Worm (Caenorhabditis elegans) whole organism, young adult: ENCODE results near the gene F13H10.5.

Experiments
- B0035.1 ChIP-seq: sonication (generic microtip); optimal IDR thresholded peaks from 2 replicates; lab custom pipeline; 2016; ENCODE audit warnings: missing genetic modification characterization, mild to moderate bottlenecking, missing compliant biosample characterization, missing genotype, missing genetic modification reagents
- F33H1.4 ChIP-seq: fragments of 200-800 bp; sonication (Bioruptor generic); IDR thresholded peaks from 2 replicates; pipeline ENCODE4 v1.3.6; 2022; ENCODE audit warnings: missing genetic modification reagents, missing genetic modification characterization, missing compliant biosample characterization
- F52B5.7 ChIP-seq: sonication (generic microtip); optimal IDR thresholded peaks from 2 replicates; lab custom pipeline; 2016; ENCODE audit warnings: mild to moderate bottlenecking, missing genetic modification characterization, missing compliant biosample characterization
- F55B11.4 ChIP-seq: sonication (generic microtip); optimal IDR thresholded peaks from 2 replicates; lab custom pipeline; 2016; ENCODE audit warnings: missing compliant biosample characterization, missing genetic modification characterization, borderline replicate concordance; ENCODE audit not compliant: insufficient read depth
- F57C9.4 ChIP-seq: sonication (generic microtip); optimal IDR thresholded peaks from 2 replicates; lab custom pipeline; 2017; ENCODE audit warnings: mild to moderate bottlenecking, missing genetic modification characterization, missing compliant biosample characterization
- Y79H2A.3 ChIP-seq: fragments of 200-800 bp; sonication (Bioruptor generic); conservative IDR thresholded peaks from 2 replicates; pipeline ENCODE4 v1.3.6; 2022; ENCODE audit warnings: missing genetic modification reagents, missing genetic modification characterization, missing compliant biosample characterization
- aptf-2 ChIP-seq: fragments of 200-800 bp; sonication (Bioruptor generic); conservative IDR thresholded peaks from 2 replicates; pipeline ENCODE4 v1.3.6; 2022; ENCODE audit warnings: missing genetic modification reagents, missing genetic modification characterization, missing compliant biosample characterization
- atf-7 ChIP-seq: sonication (generic microtip); optimal IDR thresholded peaks from 2 replicates; lab custom pipeline; 2017; ENCODE audit warnings: mild to moderate bottlenecking, missing genetic modification characterization, missing compliant biosample characterization
- attf-3 ChIP-seq: fragments of 200-800 bp; sonication (Bioruptor generic); conservative IDR thresholded peaks from 2 replicates; pipeline ENCODE4 v1.3.6; 2022; ENCODE audit warnings: missing genetic modification reagents, missing genetic modification characterization, missing compliant biosample characterization
- bed-1 ChIP-seq: fragments of 200-800 bp; sonication (Bioruptor generic); IDR thresholded peaks from 2 replicates; pipeline ENCODE4 v1.3.6; 2022; ENCODE audit warnings: missing genetic modification reagents, missing genetic modification characterization, missing compliant biosample characterization
- bed-2 ChIP-seq: fragments of 200-800 bp; sonication (Bioruptor generic); IDR thresholded peaks from 2 replicates; pipeline ENCODE4 v1.3.6; 2022; ENCODE audit warnings: missing genetic modification reagents, missing genetic modification characterization, missing compliant biosample characterization
- ceh-79 ChIP-seq: sonication (generic microtip); optimal IDR thresholded peaks from 2 replicates; lab custom pipeline; 2017; ENCODE audit warnings: mild to moderate bottlenecking, missing genetic modification characterization, missing compliant biosample characterization
- ceh-91 ChIP-seq: fragments of 200-800 bp; sonication (Bioruptor generic); IDR thresholded peaks from 2 replicates; pipeline ENCODE4 v1.3.6; 2022; ENCODE audit warnings: missing genetic modification reagents, missing genetic modification characterization, missing compliant biosample characterization
- dox-1 ChIP-seq: fragments of 200-800 bp; sonication (Bioruptor generic); IDR thresholded peaks from 2 replicates; pipeline ENCODE4 v1.3.6; 2022; ENCODE audit warnings: missing genetic modification reagents, missing genetic modification characterization, missing compliant biosample characterization
- dpff-1 ChIP-seq: sonication (generic microtip); optimal IDR thresholded peaks from 2 replicates; lab custom pipeline; 2017; ENCODE audit warnings: mild to moderate bottlenecking, missing genetic modification characterization, missing compliant biosample characterization
- ekl-4 ChIP-seq: fragments of 200-800 bp; sonication (Bioruptor generic); IDR thresholded peaks from 2 replicates; pipeline ENCODE4 v1.3.6; 2022; ENCODE audit warnings: missing genetic modification reagents, missing genetic modification characterization, missing compliant biosample characterization
- fkh-3 ChIP-seq: sonication (generic microtip); optimal IDR thresholded peaks from 2 replicates; lab custom pipeline; 2016; ENCODE audit warnings: mild to moderate bottlenecking, missing genetic modification characterization, missing compliant biosample characterization
- gei-17 ChIP-seq: fragments of 200-800 bp; sonication (Bioruptor generic); optimal IDR thresholded peaks from 2 replicates; lab custom pipeline; 2018; ENCODE audit warnings: mild to moderate bottlenecking, missing genetic modification characterization, missing compliant biosample characterization
- hmg-1.2 ChIP-seq: fragments of 200-800 bp; sonication (Bioruptor generic); IDR thresholded peaks from 2 replicates; pipeline ENCODE4 v1.3.6; 2022; ENCODE audit warnings: missing genetic modification reagents, missing genetic modification characterization, missing compliant biosample characterization
- lin-40 ChIP-seq: sonication (generic microtip); optimal IDR thresholded peaks from 2 replicates; lab custom pipeline; 2016; ENCODE audit warnings: missing genetic modification characterization, mild to moderate bottlenecking, missing compliant biosample characterization, missing genotype, missing genetic modification reagents
- lin-54 ChIP-seq: fragments of 200-800 bp; sonication (Bioruptor generic); optimal IDR thresholded peaks from 2 replicates; lab custom pipeline; 2018; ENCODE audit warnings: mild to moderate bottlenecking, missing genetic modification characterization, missing compliant biosample characterization
- lsl-1 ChIP-seq: fragments of 200-800 bp; sonication (Bioruptor generic); optimal IDR thresholded peaks from 2 replicates; lab custom pipeline; 2018; ENCODE audit warnings: mild to moderate bottlenecking, missing genetic modification characterization, moderate library complexity, missing compliant biosample characterization
- lsy-27 ChIP-seq: sonication (generic microtip); optimal IDR thresholded peaks from 2 replicates; lab custom pipeline; 2017; ENCODE audit warnings: missing genetic modification characterization, mild to moderate bottlenecking, missing compliant biosample characterization, antibody characterized with exemption, missing genotype, borderline replicate concordance; ENCODE audit not compliant: insufficient read depth
- madf-3 ChIP-seq: fragments of 200-800 bp; sonication (Bioruptor generic); IDR thresholded peaks from 2 replicates; pipeline ENCODE4 v1.3.6; 2022; ENCODE audit warnings: missing genetic modification reagents, missing genetic modification characterization, missing compliant biosample characterization
- madf-6 ChIP-seq: fragments of 200-800 bp; sonication (Bioruptor generic); IDR thresholded peaks from 2 replicates; pipeline ENCODE4 v1.3.6; 2022; ENCODE audit warnings: missing genetic modification reagents, missing genetic modification characterization, missing compliant biosample characterization
- madf-8 ChIP-seq: fragments of 200-800 bp; sonication (Bioruptor generic); conservative IDR thresholded peaks from 2 replicates; pipeline ENCODE4 v1.3.6; 2022; ENCODE audit warnings: missing genetic modification reagents, missing genetic modification characterization, missing compliant biosample characterization
- mcd-1 ChIP-seq: fragments of 200-800 bp; sonication (Bioruptor generic); IDR thresholded peaks from 2 replicates; pipeline ENCODE4 v1.3.6; 2022; ENCODE audit warnings: missing genetic modification reagents, missing genetic modification characterization, missing compliant biosample characterization
- mxl-1 ChIP-seq: sonication (generic microtip); optimal IDR thresholded peaks from 2 replicates; lab custom pipeline; 2016; ENCODE audit warnings: missing genetic modification characterization, missing compliant biosample characterization
- nfyb-1 ChIP-seq: fragments of 200-800 bp; sonication (Bioruptor generic); IDR thresholded peaks from 2 replicates; pipeline ENCODE4 v1.3.6; 2022; ENCODE audit warnings: missing genetic modification reagents, missing genetic modification characterization, missing compliant biosample characterization
- nhr-27 ChIP-seq: fragments of 200-800 bp; sonication (Bioruptor generic); optimal IDR thresholded peaks from 2 replicates; lab custom pipeline; 2018; ENCODE audit warnings: mild to moderate bottlenecking, missing genetic modification characterization, moderate library complexity, missing compliant biosample characterization
- rcor-1 ChIP-seq: fragments of 200-800 bp; sonication (Bioruptor generic); IDR thresholded peaks from 2 replicates; pipeline ENCODE4 v1.3.6; 2022; ENCODE audit warnings: missing genetic modification reagents, missing genetic modification characterization, missing compliant biosample characterization
- repo-1 ChIP-seq: sonication (generic microtip); optimal IDR thresholded peaks from 2 replicates; lab custom pipeline; 2017; ENCODE audit warnings: mild to moderate bottlenecking, missing genetic modification characterization, missing compliant biosample characterization
- sdz-38 ChIP-seq: sonication (generic microtip); optimal IDR thresholded peaks from 2 replicates; lab custom pipeline; 2016; ENCODE audit warnings: missing genotype, missing genetic modification characterization, missing compliant biosample characterization
- sea-2 ChIP-seq: fragments of 200-800 bp; sonication (Bioruptor generic); IDR thresholded peaks from 2 replicates; pipeline ENCODE4 v1.3.6; 2022; ENCODE audit warnings: missing genetic modification characterization, missing compliant biosample characterization
- somi-1 ChIP-seq: fragments of 200-800 bp; sonication (Bioruptor generic); optimal IDR thresholded peaks from 2 replicates; lab custom pipeline; 2018; ENCODE audit warnings: mild to moderate bottlenecking, missing genetic modification characterization, missing compliant biosample characterization
- tbx-9 ChIP-seq: sonication (generic microtip); optimal IDR thresholded peaks from 2 replicates; lab custom pipeline; 2016; ENCODE audit warnings: borderline replicate concordance, missing genetic modification characterization, inconsistent platforms, missing compliant biosample characterization
- xnd-1 ChIP-seq: sonication (generic microtip); optimal IDR thresholded peaks from 2 replicates; lab custom pipeline; 2016; ENCODE audit warnings: missing genotype, missing genetic modification reagents, missing genetic modification characterization, missing compliant biosample characterization
- zfh-2 ChIP-seq: fragments of 200-800 bp; sonication (Bioruptor generic); conservative IDR thresholded peaks from 2 replicates; pipeline ENCODE4 v1.3.6; 2022; ENCODE audit warnings: missing genetic modification reagents, missing genetic modification characterization, missing compliant biosample characterization
- ztf-26 ChIP-seq: sonication (generic microtip); optimal IDR thresholded peaks from 2 replicates; lab custom pipeline; 2017; ENCODE audit warnings: missing genetic modification characterization, missing compliant biosample characterization

Gene F13H10.5

ce11 chrIV:11037118-11037719 is 46.4 kb downstream of the F13H10.5 start (continued):
- TF ChIP-seq gei-17 (GFP tag; lab: Kevin White, UChicago) = no peak
- TF ChIP-seq F55B11.4 (tag; lab: Kevin White, UChicago) = no peak
- no peak for TF ChIP-seq madf-8 (GFP tag; lab: Robert Waterston, UW)
- no peak for TF ChIP-seq hmg-1.2 (GFP tag; lab: Robert Waterston, UW)
- no peak for TF ChIP-seq fkh-3 (tag; lab: Kevin White, UChicago)
- TF ChIP-seq ztf-26 (tag; lab: Kevin White, UChicago) = no peak
- no peak for TF ChIP-seq repo-1 (tag; lab: Kevin White, UChicago)
- TF ChIP-seq bed-1 (GFP tag; lab: Robert Waterston, UW) = no peak
- TF ChIP-seq dpff-1 (tag; lab: Kevin White, UChicago) = no peak
- no peak for TF ChIP-seq sdz-38

ce11 chrIV:11038218-11038617 is 47.4 kb downstream of the F13H10.5 start:
- TF ChIP-seq madf-8 (GFP tag; lab: Robert Waterston, UW) (0 out of 2 replicates have a peak, but pooled peaks have one; percentile 18), rcor-1 (GFP tag; lab: Robert Waterston, UW) (no peak), xnd-1 (tag; lab: Kevin White, UChicago) (peak; percentile 64), mcd-1 (GFP tag; lab: Robert Waterston, UW) (no peak), dox-1 (GFP tag; lab: Robert Waterston, UW) (no peak), nfyb-1 (GFP tag; lab: Robert Waterston, UW) (no peak), F33H1.4 (GFP tag; lab: Robert Waterston, UW) (peak; percentile 78), F57C9.4 (tag; lab: Kevin White, UChicago) (no peak), mxl-1 (tag; lab: Kevin White, UChicago) (no peak), somi-1 (GFP tag; lab: Kevin White, UChicago) (no peak), repo-1 (tag; lab: Kevin White, UChicago) (no peak), lin-40 (no peak), atf-7 (tag; lab: Kevin White, UChicago) (no peak), hmg-1.2 (GFP tag; lab: Robert Waterston, UW) (no peak), tbx-9 (tag; lab: Kevin White, UChicago) (no peak), lsy-27 (tag; lab: Kevin White, UChicago) (no peak), B0035.1 (no peak), ceh-79 (tag; lab: Kevin White, UChicago) (no peak), ekl-4 (GFP tag; lab: Robert Waterston, UW) (no peak), ceh-91 (GFP tag; lab: Robert Waterston, UW) (no peak), attf-3 (GFP tag; lab: Robert Waterston, UW) (no peak), aptf-2 (GFP tag; lab: Robert Waterston, UW) (no peak), F52B5.7 (tag; lab: Kevin White, UChicago) (no peak), Y79H2A.3 (GFP tag; lab: Robert Waterston, UW) (no peak), madf-6 (GFP tag; lab: Robert Waterston, UW) (peak; percentile 61), lsl-1 (GFP tag; lab: Kevin White, UChicago) (peak; percentile 76), sea-2 (GFP tag; lab: Robert Waterston, UW) (no peak), zfh-2 (no peak), nhr-27 (tag; lab: Kevin White, UChicago) (no peak), madf-3 (no peak), lin-54 (GFP tag; lab: Kevin White, UChicago) (no peak), bed-2 (GFP tag; lab: Robert Waterston, UW) (no peak)
